Fruit fly (Drosophila melanogaster) whole organism, embryonic: ENCODE data around the gene fry.
A peak's percentile ranks its signal among the peaks of the same experiment; 100 is the strongest.

Experiments
- B-H1 ChIP-seq: fragments of 200-800 bp; sonication (Bioruptor generic); IDR thresholded peaks from 3 replicates; pipeline ENCODE4 v1.3.6; 2022; ENCODE audit warnings: missing biosample characterization, missing genetic modification characterization
- Bgb ChIP-seq: fragments of 200-800 bp; sonication (Bioruptor generic); IDR thresholded peaks from 2 replicates; pipeline ENCODE4 v1.3.6; 2022; ENCODE audit warnings: missing biosample characterization, missing genetic modification characterization; ENCODE audit not compliant: partially characterized antibody
- CG1024 ChIP-seq: fragments of 200-800 bp; sonication (Bioruptor generic); IDR thresholded peaks from 2 replicates; pipeline ENCODE4 v1.3.6; 2022; ENCODE audit warnings: missing biosample characterization, missing genetic modification characterization
- CG10366 ChIP-seq: fragments of 200-800 bp; sonication (Bioruptor generic); IDR thresholded peaks from 2 replicates; pipeline ENCODE4 v1.3.6; 2022; ENCODE audit warnings: missing biosample characterization, missing genetic modification characterization
- CG10565 ChIP-seq: fragments of 200-800 bp; sonication (Bioruptor generic); optimal IDR thresholded peaks from 3 replicates; lab custom pipeline; 2016; ENCODE audit warnings: missing biosample characterization, mild to moderate bottlenecking, missing genetic modification characterization
- CG10979 ChIP-seq: fragments of 200-800 bp; sonication (Bioruptor generic); optimal IDR thresholded peaks from 2 replicates; lab custom pipeline; 2018; ENCODE audit warnings: missing biosample characterization, mild to moderate bottlenecking, missing genetic modification characterization, moderate library complexity
- CG11093 ChIP-seq: fragments of 200-800 bp; sonication (Bioruptor generic); IDR thresholded peaks from 3 replicates; pipeline ENCODE4 v1.3.6; 2022; ENCODE audit warnings: missing biosample characterization, missing genetic modification characterization
- CG11398 ChIP-seq: fragments of 200-800 bp; sonication (Bioruptor generic); optimal IDR thresholded peaks from 2 replicates; lab custom pipeline; 2016; ENCODE audit warnings: missing biosample characterization, missing genetic modification characterization
- CG1529 ChIP-seq: fragments of 200-800 bp; sonication (Bioruptor generic); optimal IDR thresholded peaks from 3 replicates; lab custom pipeline; 2018; ENCODE audit warnings: missing biosample characterization, missing genetic modification characterization
- CG17328 ChIP-seq: fragments of 200-800 bp; sonication (Bioruptor generic); IDR thresholded peaks from 2 replicates; pipeline ENCODE4 v1.3.6; 2022; ENCODE audit warnings: missing biosample characterization, missing genetic modification characterization
- CG2116 ChIP-seq: fragments of 200-800 bp; sonication (Bioruptor generic); optimal IDR thresholded peaks from 3 replicates; lab custom pipeline; 2018; ENCODE audit warnings: missing biosample characterization, mild to moderate bottlenecking, missing genetic modification characterization
- CG30020 ChIP-seq: fragments of 200-800 bp; optimal IDR thresholded peaks from 2 replicates; lab custom pipeline; 2019; ENCODE audit warnings: missing biosample characterization, mild to moderate bottlenecking, missing genetic modification characterization, moderate library complexity
- CG32767 ChIP-seq: fragments of 200-800 bp; sonication (Bioruptor generic); IDR thresholded peaks from 2 replicates; pipeline ENCODE4 v1.3.6; 2022; ENCODE audit warnings: missing biosample characterization, missing genetic modification characterization
- CG33213 ChIP-seq: fragments of 200-800 bp; sonication (Bioruptor generic); optimal IDR thresholded peaks from 3 replicates; lab custom pipeline; 2016; ENCODE audit warnings: missing biosample characterization, missing genetic modification characterization
- CG42726 ChIP-seq: fragments of 200-800 bp; sonication (Bioruptor generic); IDR thresholded peaks from 2 replicates; pipeline ENCODE4 v1.3.6; 2022; ENCODE audit warnings: missing biosample characterization, missing genetic modification characterization; ENCODE audit not compliant: partially characterized antibody
- CG4282 ChIP-seq: fragments of 200-800 bp; sonication (Bioruptor generic); optimal IDR thresholded peaks from 2 replicates; lab custom pipeline; 2016; ENCODE audit warnings: missing biosample characterization, missing genetic modification characterization
- CG5180 ChIP-seq: fragments of 200-800 bp; sonication (Bioruptor generic); optimal IDR thresholded peaks from 3 replicates; lab custom pipeline; 2017; ENCODE audit warnings: missing biosample characterization, missing genetic modification characterization, mild to moderate bottlenecking, moderate library complexity, missing genetic modification reagents
- CG6654 ChIP-seq: fragments of 200-800 bp; sonication (Bioruptor generic); optimal IDR thresholded peaks from 2 replicates; lab custom pipeline; 2017; ENCODE audit warnings: missing biosample characterization, mild to moderate bottlenecking, missing genetic modification characterization
- CG6813 ChIP-seq: fragments of 200-800 bp; sonication (Bioruptor generic); optimal IDR thresholded peaks from 2 replicates; lab custom pipeline; 2017; ENCODE audit warnings: missing biosample characterization, missing genetic modification characterization, mild to moderate bottlenecking, moderate library complexity, missing genetic modification reagents
- CG7839 ChIP-seq: fragments of 200-800 bp; sonication (Bioruptor generic); optimal IDR thresholded peaks from 3 replicates; lab custom pipeline; 2018; ENCODE audit warnings: missing biosample characterization, mild to moderate bottlenecking, missing genetic modification characterization, moderate library complexity
- CG7963 ChIP-seq: fragments of 200-800 bp; sonication (Bioruptor generic); IDR thresholded peaks from 3 replicates; pipeline ENCODE4 v1.3.6; 2022; ENCODE audit warnings: missing biosample characterization, missing genetic modification characterization; ENCODE audit not compliant: partially characterized antibody
- CG9932 ChIP-seq: fragments of 200-800 bp; sonication (Bioruptor generic); IDR thresholded peaks from 2 replicates; pipeline ENCODE4 v1.3.6; 2022; ENCODE audit warnings: missing biosample characterization, missing genetic modification characterization
- D19A ChIP-seq: fragments of 200-800 bp; optimal IDR thresholded peaks from 3 replicates; lab custom pipeline; 2019; ENCODE audit warnings: missing biosample characterization, mild to moderate bottlenecking, missing genetic modification characterization, moderate library complexity
- E2f2 ChIP-seq: fragments of 200-800 bp; sonication (Bioruptor generic); IDR thresholded peaks from 2 replicates; pipeline ENCODE4 v1.3.6; 2022; ENCODE audit warnings: missing biosample characterization, missing genetic modification characterization
- Hr51 ChIP-seq, 2 experiments: fragments of 200-800 bp; sonication (Bioruptor generic); optimal IDR thresholded peaks; 2 replicates in 1 of 2; 3 replicates in 1 of 2; lab custom pipeline; 2016 to 2018; ENCODE audit warnings: missing biosample characterization in 2 of 2, missing genetic modification characterization in 2 of 2, mild to moderate bottlenecking in 1 of 2, moderate library complexity in 1 of 2
- Med ChIP-seq: fragments of 200-800 bp; sonication (Bioruptor generic); peaks from one replicate; lab custom pipeline; 2016; ENCODE audit warnings: missing biosample characterization, missing genetic modification characterization, mild to moderate bottlenecking, inconsistent platforms, moderate library complexity
- TFAM ChIP-seq: fragments of 200-800 bp; sonication (Bioruptor generic); optimal IDR thresholded peaks from 2 replicates; lab custom pipeline; 2017; ENCODE audit warnings: missing biosample characterization, missing genetic modification characterization, inconsistent platforms
- Xrp1 ChIP-seq: fragments of 200-800 bp; sonication (Bioruptor generic); IDR thresholded peaks from 2 replicates; pipeline ENCODE4 v1.3.6; 2022; ENCODE audit warnings: missing biosample characterization, missing genetic modification characterization
- abd-A ChIP-seq: fragments of 200-800 bp; sonication (Bioruptor generic); optimal IDR thresholded peaks from 3 replicates; lab custom pipeline; 2019; ENCODE audit warnings: missing biosample characterization, mild to moderate bottlenecking, missing genetic modification characterization, moderate library complexity
- ash1 ChIP-seq: fragments of 200-800 bp; sonication (Bioruptor generic); optimal IDR thresholded peaks from 2 replicates; lab custom pipeline; 2018; ENCODE audit warnings: missing biosample characterization, mild to moderate bottlenecking, missing genetic modification characterization
- bbx ChIP-seq: fragments of 200-800 bp; sonication (Bioruptor generic); IDR thresholded peaks from 2 replicates; pipeline ENCODE4 v1.3.6; 2022; ENCODE audit warnings: missing biosample characterization, missing genetic modification characterization; ENCODE audit not compliant: partially characterized antibody
- br ChIP-seq: fragments of >200 bp; optimal IDR thresholded peaks from 2 replicates; lab custom pipeline; 2017
- cg ChIP-seq: fragments of 200-800 bp; sonication (Bioruptor generic); optimal IDR thresholded peaks from 3 replicates; lab custom pipeline; 2019; ENCODE audit warnings: missing biosample characterization, mild to moderate bottlenecking, missing genetic modification characterization, moderate library complexity
- dm ChIP-seq: fragments of 200-800 bp; sonication (Bioruptor generic); optimal IDR thresholded peaks from 3 replicates; lab custom pipeline; 2016; ENCODE audit warnings: missing biosample characterization, missing genetic modification characterization
- dmrt11E ChIP-seq: fragments of 200-800 bp; sonication (Bioruptor generic); optimal IDR thresholded peaks from 3 replicates; lab custom pipeline; 2018; ENCODE audit warnings: missing biosample characterization, mild to moderate bottlenecking, missing genetic modification characterization, moderate library complexity
- gce ChIP-seq: fragments of 200-800 bp; sonication (Bioruptor generic); IDR thresholded peaks from 3 replicates; pipeline ENCODE4 v1.3.6; 2022; ENCODE audit warnings: missing biosample characterization, missing genetic modification characterization
- gro ChIP-seq: fragments of 200-800 bp; sonication (Bioruptor generic); optimal IDR thresholded peaks from 2 replicates; lab custom pipeline; 2016; ENCODE audit warnings: missing biosample characterization, missing genetic modification characterization
- jigr1 ChIP-seq: fragments of 200-800 bp; sonication (Bioruptor generic); IDR thresholded peaks from 3 replicates; pipeline ENCODE4 v1.3.6; 2022; ENCODE audit warnings: missing biosample characterization, missing genetic modification characterization
- kay ChIP-seq: fragments of 200-800 bp; sonication (Bioruptor generic); optimal IDR thresholded peaks from 2 replicates; lab custom pipeline; 2016; ENCODE audit warnings: missing biosample characterization, missing genetic modification characterization
- lmd ChIP-seq: fragments of 200-800 bp; sonication (Bioruptor generic); IDR thresholded peaks from 2 replicates; pipeline ENCODE4 v1.3.6; 2022; ENCODE audit warnings: missing biosample characterization, missing genetic modification characterization
- pan ChIP-seq, 4 experiments: fragments of >200 bp in 3 of 4; fragments of 200-800 bp in 1 of 4; sonication (Bioruptor generic) in 1 of 4; optimal IDR thresholded peaks in 3 of 4; IDR thresholded peaks in 1 of 4; 2 replicates each; pipeline versions ENCODE4 v1.3.6 to Lab custom; 2017 to 2022; ENCODE audit warnings: missing biosample characterization in 2 of 4, missing genetic modification characterization in 2 of 4, mixed read lengths in 1 of 4
- pho ChIP-seq: fragments of 200-800 bp; sonication (Bioruptor generic); optimal IDR thresholded peaks from 2 replicates; lab custom pipeline; 2016; ENCODE audit warnings: missing biosample characterization, missing genetic modification characterization
- pnt ChIP-seq: fragments of 200-800 bp; sonication (Bioruptor generic); optimal IDR thresholded peaks from 3 replicates; lab custom pipeline; 2016; ENCODE audit warnings: missing biosample characterization, missing genetic modification characterization
- sc ChIP-seq, 3 experiments: fragments of >200 bp in 2 of 3; fragments of 200-800 bp in 1 of 3; sonication (Bioruptor generic) in 1 of 3; optimal IDR thresholded peaks; 2 replicates in 2 of 3; 3 replicates in 1 of 3; lab custom pipeline; 2017; ENCODE audit warnings: mild to moderate bottlenecking in 1 of 3, missing biosample characterization in 1 of 3, missing genetic modification characterization in 1 of 3, missing genetic modification reagents in 1 of 3
- slp2 ChIP-seq: fragments of 200-800 bp; sonication (Bioruptor generic); optimal IDR thresholded peaks from 2 replicates; lab custom pipeline; 2016; ENCODE audit warnings: missing biosample characterization, missing genetic modification characterization
- usp ChIP-seq: fragments of >200 bp; optimal IDR thresholded peaks from 2 replicates; lab custom pipeline; 2017; ENCODE audit warnings: missing biosample characterization, missing genetic modification characterization
- vvl ChIP-seq: fragments of 200-800 bp; sonication (Bioruptor generic); IDR thresholded peaks from 2 replicates; pipeline ENCODE4 v1.3.6; 2022; ENCODE audit warnings: missing biosample characterization, missing genetic modification characterization
- wek ChIP-seq: fragments of 200-800 bp; sonication (Bioruptor generic); optimal IDR thresholded peaks from 3 replicates; lab custom pipeline; 2018; ENCODE audit warnings: missing biosample characterization, mild to moderate bottlenecking, missing genetic modification characterization, moderate library complexity
- z ChIP-seq: fragments of 200-800 bp; sonication (Bioruptor generic); IDR thresholded peaks from 3 replicates; pipeline ENCODE4 v1.3.6; 2022; ENCODE audit warnings: missing biosample characterization, missing genetic modification characterization
- zen2 ChIP-seq: fragments of 200-800 bp; sonication (Bioruptor generic); IDR thresholded peaks from 3 replicates; pipeline ENCODE4 v1.3.6; 2022; ENCODE audit warnings: missing biosample characterization, missing genetic modification characterization; ENCODE audit not compliant: partially characterized antibody

fry gene

dm6 chr3L:9718929-9719328, 40.0 kb upstream of the fry start, which contains the start of the genes CG18178 and CG14174 (continued):
- TF ChIP-seq CG42726 (GFP tag; lab: Robert Waterston, UW) (no peak), CG10366 (GFP tag; lab: Robert Waterston, UW) (peak; percentile 56), zen2 (no peak), dmrt11E (tag; lab: Kevin White, UChicago) (peak; percentile 79), slp2 (no peak), D19A (tag; lab: Kevin White, UChicago) (peak; percentile 61), CG11093 (GFP tag; lab: Robert Waterston, UW) (no peak; the same call in 2 of the 3 replicates), pan (optimal IDR thresholded peaks at IDR 0.05; lab: Kevin White, UChicago) (no peak), pan (GFP tag; optimal IDR thresholded peaks at IDR 0.05 in 1 of 2, IDR thresholded peaks at IDR 0.05 in 1 of 2) (peak in 1 of 2 experiments; percentile 51), gce (no peak), jigr1 (GFP tag; lab: Robert Waterston, UW) (no peak), Med (GFP tag; lab: Kevin White, UChicago) (peak; percentile 71), bbx (GFP tag; lab: Robert Waterston, UW) (no peak), B-H1 (no peak; the same call in 2 of the 3 replicates), pnt (GFP tag; lab: Kevin White, UChicago) (no peak), dm (GFP tag; lab: Kevin White, UChicago) (peak; percentile 84), lmd (GFP tag; lab: Robert Waterston, UW) (peak; percentile 68), sc (optimal IDR thresholded peaks at IDR 0.05; lab: Kevin White, UChicago) (no peak), sc (GFP tag; optimal IDR thresholded peaks at IDR 0.05; lab: Kevin White, UChicago) (peak; percentile 35), E2f2 (GFP tag; lab: Robert Waterston, UW) (peak; percentile 56), CG32767 (GFP tag; lab: Robert Waterston, UW) (0 out of 2 replicates have a peak, but pooled peaks have one; percentile 60), CG1529 (no peak), TFAM (GFP tag; lab: Kevin White, UChicago) (no peak), CG30020 (peak; percentile 72), Xrp1 (GFP tag; lab: Robert Waterston, UW) (peak; percentile 69), CG9932 (GFP tag; lab: Robert Waterston, UW) (peak; percentile 85), CG6813 (GFP tag; lab: Kevin White, UChicago) (no peak), CG33213 (no peak), CG7963 (GFP tag; lab: Robert Waterston, UW) (no peak), CG5180 (GFP tag; lab: Kevin White, UChicago) (no peak), CG7839 (tag; lab: Kevin White, UChicago) (peak; percentile 78), gro (GFP tag; lab: Kevin White, UChicago) (no peak), kay (peak; percentile 39), usp (GFP tag; lab: Kevin White, UChicago) (no peak), vvl (peak; percentile 67), CG6654 (GFP tag; lab: Kevin White, UChicago) (no peak), z (GFP tag; lab: Robert Waterston, UW) (no peak), CG2116 (GFP tag; lab: Kevin White, UChicago) (peak; percentile 55), CG10979 (tag; lab: Kevin White, UChicago) (peak; percentile 74), CG1024 (GFP tag; lab: Robert Waterston, UW) (no peak), CG10565 (GFP tag; lab: Kevin White, UChicago) (no peak), abd-A (tag; lab: Kevin White, UChicago) (no peak), br (lab: Kevin White, UChicago) (no peak), CG4282 (no peak), wek (GFP tag; lab: Kevin White, UChicago) (no peak), ash1 (GFP tag; lab: Kevin White, UChicago) (no peak), CG17328 (GFP tag; lab: Robert Waterston, UW) (peak; percentile 67), pho (GFP tag; lab: Kevin White, UChicago) (no peak), Hr51 (GFP tag; optimal IDR thresholded peaks at IDR 0.05; lab: Kevin White, UChicago) (peak in 1 of 2 experiments; percentile 71), Bgb (GFP tag; lab: Robert Waterston, UW) (no peak), CG11398 (GFP tag; lab: Kevin White, UChicago) (no peak), cg (GFP tag; lab: Kevin White, UChicago) (no peak)
